Worm (Caenorhabditis elegans): Measurements from ENCODE around the gene unc-98.
A peak's percentile ranks its signal among the peaks of the same experiment; 100 is the strongest.

The unc-98 gene

ce11 chrX:7573572-7573628 lies at the start of gene unc-98, which contains the start of gene F08C6.18:
TSS of gene unc-98 (minus strand) at chrX:7573619.
TSS of gene F08C6.18 (minus strand) at chrX:7573628.
- TF ChIP-seq unc-130 (GFP tag; optimal IDR thresholded peaks at IDR 0.05) (no peak), pbrm-1 (GFP tag; IDR thresholded peaks at IDR 0.05) (no peak), somi-1 (GFP tag; optimal IDR thresholded peaks at IDR 0.05) (no peak), lsy-27 (tag; optimal IDR thresholded peaks at IDR 0.05; ENCODE audit: borderline replicate concordance, insufficient read depth) (no peak), chd-7 (tag; optimal IDR thresholded peaks at IDR 0.05) (no peak), ztf-22 (GFP tag; optimal IDR thresholded peaks at IDR 0.05) (no peak), aptf-3 (GFP tag; IDR thresholded peaks at IDR 0.05) (no peak), F55B11.4 (tag; optimal IDR thresholded peaks at IDR 0.05; ENCODE audit: borderline replicate concordance, insufficient read depth) (no peak), B0019.2 (GFP tag; conservative IDR thresholded peaks at IDR 0.05) (no peak), rcor-1 (GFP tag; IDR thresholded peaks at IDR 0.05) (no peak), him-1 (tag; optimal IDR thresholded peaks at IDR 0.05) (no peak), attf-5 (GFP tag; optimal IDR thresholded peaks at IDR 0.05) (no peak), nhr-179 (tag; optimal IDR thresholded peaks at IDR 0.05) (no peak), ztf-28 (GFP tag; IDR thresholded peaks at IDR 0.05) (no peak), Y56A3A.18 (GFP tag; IDR thresholded peaks at IDR 0.05) (no peak), ccch-3 (GFP tag; optimal IDR thresholded peaks at IDR 0.05) (no peak), hrde-1 (tag; optimal IDR thresholded peaks at IDR 0.05; ENCODE audit: borderline replicate concordance) (no peak), ztf-26 (tag; optimal IDR thresholded peaks at IDR 0.05) (no peak)

ce11 chrX:7614466-7614865 lies 41.0 kb upstream of the unc-98 start:
- no peak for TF ChIP-seq somi-1 (GFP tag; optimal IDR thresholded peaks at IDR 0.05)
- TF ChIP-seq B0019.2 (GFP tag; conservative IDR thresholded peaks at IDR 0.05): no peak
- no peak for TF ChIP-seq nfyb-1 (GFP tag; IDR thresholded peaks at IDR 0.05)
- TF ChIP-seq C17E4.6 (GFP tag; IDR thresholded peaks at IDR 0.05): no peak
- TF ChIP-seq madf-6 (GFP tag; IDR thresholded peaks at IDR 0.05): no peak
- TF ChIP-seq mel-28 (tag; optimal IDR thresholded peaks at IDR 0.05; ENCODE audit: borderline replicate concordance): no peak
- no peak for TF ChIP-seq ceh-79 (tag; optimal IDR thresholded peaks at IDR 0.05)

ce11 chrX:7607982-7608381 lies 34.6 kb upstream of the unc-98 start, which contains the start of gene twk-17:
TSS of gene twk-17 (minus strand) at chrX:7608082.
- TF ChIP-seq gei-17 (GFP tag; optimal IDR thresholded peaks at IDR 0.05) (no peak), ztf-28 (GFP tag; IDR thresholded peaks at IDR 0.05) (no peak), zfh-2 (GFP tag; conservative IDR thresholded peaks at IDR 0.05) (peak; percentile 45; the same call in 1 of the 2 replicates), rcor-1 (GFP tag; IDR thresholded peaks at IDR 0.05) (no peak), B0019.2 (GFP tag; conservative IDR thresholded peaks at IDR 0.05) (no peak), mcd-1 (GFP tag; IDR thresholded peaks at IDR 0.05) (no peak), F33H1.4 (GFP tag; IDR thresholded peaks at IDR 0.05) (no peak)

- TF ChIP-seq Y53G8AR.9 (GFP tag; conservative IDR thresholded peaks at IDR 0.05) (no peak), let-526 (GFP tag; IDR thresholded peaks at IDR 0.05) (no peak), akir-1 (GFP tag; optimal IDR thresholded peaks at IDR 0.05) (no peak), repo-1 (tag; optimal IDR thresholded peaks at IDR 0.05) (no peak), fkh-3 (tag; optimal IDR thresholded peaks at IDR 0.05) (no peak), egl-44 (GFP tag; IDR thresholded peaks at IDR 0.05) (no peak), hrde-1 (tag; optimal IDR thresholded peaks at IDR 0.05; ENCODE audit: borderline replicate concordance) (no peak), F33H1.4 (GFP tag; IDR thresholded peaks at IDR 0.05) (no peak), Y67H2A.10 (GFP tag; conservative IDR thresholded peaks at IDR 0.05) (no peak), nhr-90 (tag; optimal IDR thresholded peaks at IDR 0.05) (no peak), aptf-3 (GFP tag; IDR thresholded peaks at IDR 0.05) (no peak), B0336.3 (GFP tag; IDR thresholded peaks at IDR 0.05) (no peak), madf-6 (GFP tag; IDR thresholded peaks at IDR 0.05) (no peak)
These were observed 23.2 kb upstream of the unc-98 start, which contains the start of gene C44E12.1 for ce11 chrX:7596627-7597026. TSS of gene C44E12.1 (plus strand) at chrX:7596927.

Measured in whole organism, young adult.